Worm (Caenorhabditis elegans) whole organism, young adult: Measurements from ENCODE around the gene map-1.

ENCODE experiments used
- D2030.7 ChIP-seq: fragments of 200-800 bp; sonication (Bioruptor generic); IDR thresholded peaks from 2 replicates; pipeline ENCODE4 v1.3.6; 2022; ENCODE audit warnings: missing genetic modification reagents, missing genetic modification characterization, missing compliant biosample characterization
- F22D6.2 ChIP-seq: sonication (generic microtip); optimal IDR thresholded peaks from 2 replicates; lab custom pipeline; 2016; ENCODE audit warnings: mild to moderate bottlenecking, missing genetic modification characterization, missing compliant biosample characterization
- F23B12.7 ChIP-seq: sonication (generic microtip); optimal IDR thresholded peaks from 2 replicates; lab custom pipeline; 2017; ENCODE audit warnings: missing genetic modification characterization, mild to moderate bottlenecking, missing compliant biosample characterization, antibody characterized with exemption, moderate library complexity; ENCODE audit not compliant: insufficient read depth
- F39B2.1 ChIP-seq: fragments of 200-800 bp; sonication (Bioruptor generic); IDR thresholded peaks from 2 replicates; pipeline ENCODE4 v1.3.6; 2022; ENCODE audit warnings: missing genetic modification reagents, missing genetic modification characterization, missing compliant biosample characterization
- F49E8.2 ChIP-seq: sonication (generic microtip); optimal IDR thresholded peaks from 3 replicates; lab custom pipeline; 2017; ENCODE audit warnings: missing genetic modification characterization, mild to moderate bottlenecking, missing compliant biosample characterization, antibody characterized with exemption, moderate library complexity; ENCODE audit not compliant: insufficient read depth
- K11D2.4 ChIP-seq: fragments of 200-800 bp; sonication (Bioruptor generic); IDR thresholded peaks from 2 replicates; pipeline ENCODE4 v1.3.6; 2022; ENCODE audit warnings: missing genetic modification reagents, missing genetic modification characterization, missing compliant biosample characterization
- K12H6.12 ChIP-seq: fragments of 200-800 bp; sonication (Bioruptor generic); optimal IDR thresholded peaks from 2 replicates; lab custom pipeline; 2018; ENCODE audit warnings: mild to moderate bottlenecking, missing genetic modification characterization, missing compliant biosample characterization
- T07F8.4 ChIP-seq: sonication (generic microtip); optimal IDR thresholded peaks from 2 replicates; lab custom pipeline; 2016; ENCODE audit warnings: mild to moderate bottlenecking, missing genetic modification characterization, moderate library complexity, missing compliant biosample characterization
- T26A5.8 ChIP-seq: sonication (generic microtip); optimal IDR thresholded peaks from 2 replicates; lab custom pipeline; 2016; ENCODE audit warnings: missing genetic modification characterization, missing compliant biosample characterization
- Y56A3A.18 ChIP-seq: fragments of 200-800 bp; sonication (Bioruptor generic); IDR thresholded peaks from 2 replicates; pipeline ENCODE4 v1.3.6; 2022; ENCODE audit warnings: missing genetic modification reagents, missing genetic modification characterization, missing compliant biosample characterization
- Y79H2A.3 ChIP-seq: fragments of 200-800 bp; sonication (Bioruptor generic); conservative IDR thresholded peaks from 2 replicates; pipeline ENCODE4 v1.3.6; 2022; ENCODE audit warnings: missing genetic modification reagents, missing genetic modification characterization, missing compliant biosample characterization
- Y95B8A.8 ChIP-seq: fragments of 200-800 bp; sonication (Bioruptor generic); IDR thresholded peaks from 2 replicates; pipeline ENCODE4 v1.3.6; 2022; ENCODE audit warnings: missing genetic modification reagents, missing genetic modification characterization, missing compliant biosample characterization
- ZK185.1 ChIP-seq: sonication (generic microtip); optimal IDR thresholded peaks from 2 replicates; lab custom pipeline; 2016; ENCODE audit warnings: mild to moderate bottlenecking, missing genetic modification characterization, missing compliant biosample characterization; ENCODE audit not compliant: poor library complexity, severe bottlenecking
- akir-1 ChIP-seq: fragments of 200-800 bp; sonication (Bioruptor generic); optimal IDR thresholded peaks from 2 replicates; lab custom pipeline; 2018; ENCODE audit warnings: mild to moderate bottlenecking, missing genetic modification characterization, moderate library complexity, missing compliant biosample characterization
- athp-1 ChIP-seq: sonication (generic microtip); optimal IDR thresholded peaks from 2 replicates; lab custom pipeline; 2017; ENCODE audit warnings: mild to moderate bottlenecking, missing genetic modification characterization, missing compliant biosample characterization
- bed-1 ChIP-seq: fragments of 200-800 bp; sonication (Bioruptor generic); IDR thresholded peaks from 2 replicates; pipeline ENCODE4 v1.3.6; 2022; ENCODE audit warnings: missing genetic modification reagents, missing genetic modification characterization, missing compliant biosample characterization
- cebp-1 ChIP-seq, 2 experiments: fragments of 200-800 bp in 1 of 2; sonication (Bioruptor generic) in 1 of 2; sonication (generic microtip) in 1 of 2; IDR thresholded peaks in 1 of 2; optimal IDR thresholded peaks in 1 of 2; 2 replicates each; pipeline versions ENCODE4 v1.3.6 to Lab custom; 2017 to 2022; ENCODE audit warnings: missing compliant biosample characterization in 2 of 2, missing genetic modification characterization in 2 of 2, mild to moderate bottlenecking in 1 of 2, missing genetic modification reagents in 1 of 2, moderate library complexity in 1 of 2
- ceh-27 ChIP-seq: fragments of 200-800 bp; sonication (Bioruptor generic); optimal IDR thresholded peaks from 2 replicates; lab custom pipeline; 2018; ENCODE audit warnings: mild to moderate bottlenecking, missing genetic modification characterization, moderate library complexity, missing compliant biosample characterization
- ceh-79 ChIP-seq: sonication (generic microtip); optimal IDR thresholded peaks from 2 replicates; lab custom pipeline; 2017; ENCODE audit warnings: mild to moderate bottlenecking, missing genetic modification characterization, missing compliant biosample characterization
- chd-7 ChIP-seq: sonication (generic microtip); optimal IDR thresholded peaks from 2 replicates; lab custom pipeline; 2016; ENCODE audit warnings: mild to moderate bottlenecking, missing genetic modification characterization, moderate library complexity, missing compliant biosample characterization
- die-1 ChIP-seq: sonication (generic microtip); optimal IDR thresholded peaks from 2 replicates; lab custom pipeline; 2016; ENCODE audit warnings: missing genotype, mild to moderate bottlenecking, missing genetic modification characterization, missing compliant biosample characterization
- dox-1 ChIP-seq: fragments of 200-800 bp; sonication (Bioruptor generic); IDR thresholded peaks from 2 replicates; pipeline ENCODE4 v1.3.6; 2022; ENCODE audit warnings: missing genetic modification reagents, missing genetic modification characterization, missing compliant biosample characterization
- egl-18 ChIP-seq: fragments of 200-800 bp; sonication (Bioruptor generic); IDR thresholded peaks from 2 replicates; pipeline ENCODE4 v1.3.6; 2022; ENCODE audit warnings: missing genetic modification reagents, missing genetic modification characterization, missing compliant biosample characterization
- ets-4 ChIP-seq: fragments of 200-800 bp; sonication (Bioruptor generic); optimal IDR thresholded peaks from 2 replicates; lab custom pipeline; 2018; ENCODE audit warnings: mild to moderate bottlenecking, missing genetic modification characterization, missing compliant biosample characterization
- hlh-26 ChIP-seq: fragments of 200-800 bp; sonication (Bioruptor generic); conservative IDR thresholded peaks from 2 replicates; pipeline ENCODE4 v1.3.6; 2022; ENCODE audit warnings: missing genetic modification reagents, missing genetic modification characterization, missing compliant biosample characterization
- hrde-1 ChIP-seq: sonication (generic microtip); optimal IDR thresholded peaks from 2 replicates; lab custom pipeline; 2016; ENCODE audit warnings: missing genetic modification characterization, mild to moderate bottlenecking, missing compliant biosample characterization, moderate library complexity, missing genotype, missing genetic modification reagents, borderline replicate concordance
- hsf-1 ChIP-seq: fragments of 200-800 bp; sonication (Bioruptor generic); IDR thresholded peaks from 2 replicates; pipeline ENCODE4 v1.3.6; 2022; ENCODE audit warnings: missing genetic modification reagents, missing genetic modification characterization, missing compliant biosample characterization
- lag-1 ChIP-seq: fragments of 200-800 bp; sonication (Bioruptor generic); IDR thresholded peaks from 2 replicates; pipeline ENCODE4 v1.3.6; 2022; ENCODE audit warnings: missing genetic modification reagents, missing genetic modification characterization, missing compliant biosample characterization
- let-607 ChIP-seq, 2 experiments: fragments of 200-800 bp in 1 of 2; sonication (Bioruptor generic) in 1 of 2; sonication (generic microtip) in 1 of 2; optimal IDR thresholded peaks; 2 replicates each; lab custom pipeline; 2016 to 2018; ENCODE audit warnings: mild to moderate bottlenecking in 2 of 2, missing compliant biosample characterization in 2 of 2, missing genetic modification characterization in 2 of 2, moderate library complexity in 2 of 2, missing genotype in 1 of 2
- lin-35 ChIP-seq, 3 experiments: fragments of 150-350 bp in 2 of 3; sonication (generic microtip) in 1 of 3; optimal IDR thresholded peaks; 2 replicates each; lab custom pipeline; 2014 to 2018; ENCODE audit warnings: missing biosample characterization in 3 of 3, missing genetic modification characterization in 3 of 3, missing genetic modification reagents in 3 of 3
- lin-40 ChIP-seq: sonication (generic microtip); optimal IDR thresholded peaks from 2 replicates; lab custom pipeline; 2016; ENCODE audit warnings: missing genetic modification characterization, mild to moderate bottlenecking, missing compliant biosample characterization, missing genotype, missing genetic modification reagents
- lin-54 ChIP-seq: fragments of 200-800 bp; sonication (Bioruptor generic); optimal IDR thresholded peaks from 2 replicates; lab custom pipeline; 2018; ENCODE audit warnings: mild to moderate bottlenecking, missing genetic modification characterization, missing compliant biosample characterization
- lir-1 ChIP-seq: fragments of 200-800 bp; sonication (Bioruptor generic); conservative IDR thresholded peaks from 2 replicates; pipeline ENCODE4 v1.3.6; 2022; ENCODE audit warnings: missing genetic modification reagents, missing genetic modification characterization, missing compliant biosample characterization
- lsl-1 ChIP-seq: fragments of 200-800 bp; sonication (Bioruptor generic); optimal IDR thresholded peaks from 2 replicates; lab custom pipeline; 2018; ENCODE audit warnings: mild to moderate bottlenecking, missing genetic modification characterization, moderate library complexity, missing compliant biosample characterization
- madf-6 ChIP-seq: fragments of 200-800 bp; sonication (Bioruptor generic); IDR thresholded peaks from 2 replicates; pipeline ENCODE4 v1.3.6; 2022; ENCODE audit warnings: missing genetic modification reagents, missing genetic modification characterization, missing compliant biosample characterization
- mcd-1 ChIP-seq: fragments of 200-800 bp; sonication (Bioruptor generic); IDR thresholded peaks from 2 replicates; pipeline ENCODE4 v1.3.6; 2022; ENCODE audit warnings: missing genetic modification reagents, missing genetic modification characterization, missing compliant biosample characterization
- nhr-27 ChIP-seq: fragments of 200-800 bp; sonication (Bioruptor generic); optimal IDR thresholded peaks from 2 replicates; lab custom pipeline; 2018; ENCODE audit warnings: mild to moderate bottlenecking, missing genetic modification characterization, moderate library complexity, missing compliant biosample characterization
- nhr-80 ChIP-seq: sonication (generic microtip); optimal IDR thresholded peaks from 2 replicates; lab custom pipeline; 2016; ENCODE audit warnings: missing genetic modification characterization, missing compliant biosample characterization
- snpc-1.1 ChIP-seq: sonication (generic microtip); optimal IDR thresholded peaks from 2 replicates; lab custom pipeline; 2017; ENCODE audit warnings: missing genetic modification characterization, mild to moderate bottlenecking, missing compliant biosample characterization, antibody characterized with exemption, moderate library complexity, missing genotype, missing genetic modification reagents; ENCODE audit not compliant: insufficient read depth
- snpc-1.3 ChIP-seq: sonication (generic microtip); optimal IDR thresholded peaks from 2 replicates; lab custom pipeline; 2017; ENCODE audit warnings: missing genetic modification characterization, mild to moderate bottlenecking, missing compliant biosample characterization, antibody characterized with exemption, moderate library complexity, missing genotype, missing genetic modification reagents; ENCODE audit not compliant: insufficient read depth
- unc-130 ChIP-seq: sonication (generic microtip); optimal IDR thresholded peaks from 2 replicates; lab custom pipeline; 2016; ENCODE audit warnings: missing genetic modification reagents, missing genetic modification characterization, missing compliant biosample characterization
- unc-62 ChIP-seq: fragments of 150-350 bp; optimal IDR thresholded peaks from 2 replicates; lab custom pipeline; 2014; ENCODE audit warnings: missing biosample characterization, missing genetic modification reagents, missing genetic modification characterization
- xnd-1 ChIP-seq: sonication (generic microtip); optimal IDR thresholded peaks from 2 replicates; lab custom pipeline; 2016; ENCODE audit warnings: missing genotype, missing genetic modification reagents, missing genetic modification characterization, missing compliant biosample characterization
- ztf-18 ChIP-seq: sonication (generic microtip); optimal IDR thresholded peaks from 2 replicates; lab custom pipeline; 2016; ENCODE audit warnings: missing genotype, mild to moderate bottlenecking, missing genetic modification characterization, missing compliant biosample characterization
- ztf-22 ChIP-seq: fragments of 200-800 bp; sonication (Bioruptor generic); optimal IDR thresholded peaks from 2 replicates; lab custom pipeline; 2018; ENCODE audit warnings: mild to moderate bottlenecking, missing genetic modification characterization, moderate library complexity, missing compliant biosample characterization
- ztf-25 ChIP-seq: fragments of 200-800 bp; sonication (Bioruptor generic); IDR thresholded peaks from 2 replicates; pipeline ENCODE4 v1.3.6; 2022; ENCODE audit warnings: missing genetic modification reagents, missing genetic modification characterization, missing compliant biosample characterization
- ztf-26 ChIP-seq: sonication (generic microtip); optimal IDR thresholded peaks from 2 replicates; lab custom pipeline; 2017; ENCODE audit warnings: missing genetic modification characterization, missing compliant biosample characterization

Gene map-1

DNA sequence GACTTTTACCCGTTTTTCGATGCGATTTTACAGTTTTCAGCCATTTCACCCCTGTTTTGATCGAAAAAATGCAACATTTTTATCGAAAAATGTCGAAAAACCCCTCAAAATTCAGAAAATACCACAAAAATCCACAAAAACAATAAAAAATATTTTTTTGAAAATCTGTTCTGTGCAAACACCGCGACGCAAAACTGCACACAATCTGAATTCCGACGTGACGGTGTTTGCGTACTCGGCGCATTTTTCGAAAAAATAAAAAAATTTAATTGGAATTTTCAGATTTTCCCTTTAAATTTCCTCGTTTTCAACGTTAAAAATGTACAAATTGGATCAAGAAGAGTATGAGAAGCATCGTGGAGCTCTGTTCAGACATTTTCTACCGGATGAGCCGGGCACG, 39.2 kb upstream of the map-1 start, which contains the start of gene smgl-2 (continued):
- TF ChIP-seq F49E8.2 (tag; lab: Kevin White, UChicago): no peak
- peak; percentile 75 for TF ChIP-seq mcd-1 (GFP tag; lab: Robert Waterston, UW)
- TF ChIP-seq ztf-26 (tag; lab: Kevin White, UChicago): no peak
- no peak for TF ChIP-seq ceh-79 (tag; lab: Kevin White, UChicago)
- TF ChIP-seq F39B2.1 (GFP tag; lab: Robert Waterston, UW): no peak
- TF ChIP-seq T26A5.8 (tag; lab: Kevin White, UChicago): no peak
- no peak for TF ChIP-seq ets-4 (GFP tag; lab: Kevin White, UChicago)
- TF ChIP-seq egl-18 (GFP tag; lab: Robert Waterston, UW): no peak
- peak; percentile 18 for TF ChIP-seq snpc-1.3 (tag; lab: Kevin White, UChicago)
- no peak for TF ChIP-seq ztf-22 (GFP tag; lab: Kevin White, UChicago)
- no peak for TF ChIP-seq hrde-1
- no peak for TF ChIP-seq ceh-27 (GFP tag; lab: Kevin White, UChicago)
- TF ChIP-seq lin-40: peak; percentile 63
- peak; percentile 40; the same call in 1 of the 2 replicates for TF ChIP-seq madf-6 (GFP tag; lab: Robert Waterston, UW)
- TF ChIP-seq unc-62 (GFP tag; lab: Kevin White, UChicago): no peak
- no peak for TF ChIP-seq hsf-1 (GFP tag; lab: Robert Waterston, UW)
- TF ChIP-seq F22D6.2 (tag; lab: Kevin White, UChicago): no peak
- no peak for TF ChIP-seq let-607 (tag; optimal IDR thresholded peaks at IDR 0.05; lab: Kevin White, UChicago)
- TF ChIP-seq bed-1 (GFP tag; lab: Robert Waterston, UW): no peak
- no peak for TF ChIP-seq cebp-1 (GFP tag; IDR thresholded peaks at IDR 0.05; lab: Robert Waterston, UW)
- peak; percentile 37 for TF ChIP-seq cebp-1 (tag; optimal IDR thresholded peaks at IDR 0.05; lab: Kevin White, UChicago)
- no peak for TF ChIP-seq ZK185.1 (tag; lab: Kevin White, UChicago)
- TF ChIP-seq unc-130 (GFP tag; lab: Kevin White, UChicago): no peak
- no peak for TF ChIP-seq nhr-27 (tag; lab: Kevin White, UChicago)
- no peak for TF ChIP-seq lir-1
- TF ChIP-seq hlh-26: no peak
- no peak for TF ChIP-seq Y79H2A.3 (GFP tag; lab: Robert Waterston, UW)
- peak; percentile 78 for TF ChIP-seq lin-54 (GFP tag; lab: Kevin White, UChicago)
- no peak for TF ChIP-seq chd-7 (tag; lab: Kevin White, UChicago)
- TF ChIP-seq die-1 (tag; lab: Kevin White, UChicago): no peak
- TF ChIP-seq lag-1 (GFP tag; lab: Robert Waterston, UW): no peak
- TF ChIP-seq Y95B8A.8 (GFP tag; lab: Robert Waterston, UW): no peak
- TF ChIP-seq lsl-1 (GFP tag; lab: Kevin White, UChicago): peak; percentile 12
- no peak for TF ChIP-seq snpc-1.1 (tag; lab: Kevin White, UChicago)
- TF ChIP-seq K11D2.4 (GFP tag; lab: Robert Waterston, UW): peak; percentile 52; the same call in 1 of the 2 replicates
- TF ChIP-seq akir-1 (GFP tag; lab: Kevin White, UChicago): no peak
- peak; percentile 46; the same call in 1 of the 2 replicates for TF ChIP-seq D2030.7
- TF ChIP-seq dox-1 (GFP tag; lab: Robert Waterston, UW): peak; percentile 37; the same call in 1 of the 2 replicates
- TF ChIP-seq ztf-18 (tag; lab: Kevin White, UChicago): no peak
- TF ChIP-seq K12H6.12 (tag; lab: Kevin White, UChicago): no peak
- TF ChIP-seq T07F8.4: no peak
- no peak for TF ChIP-seq xnd-1 (tag; lab: Kevin White, UChicago)
- TF ChIP-seq ztf-25 (GFP tag; lab: Robert Waterston, UW): no peak
- peak in 1 of 3 experiments; percentile 76 for TF ChIP-seq lin-35 (GFP tag; optimal IDR thresholded peaks at IDR 0.05; lab: Kevin White, UChicago)
- no peak for TF ChIP-seq nhr-80 (tag; lab: Kevin White, UChicago)
- TF ChIP-seq athp-1 (tag; lab: Kevin White, UChicago): peak; percentile 43
- TF ChIP-seq Y56A3A.18 (GFP tag; lab: Robert Waterston, UW): no peak
- TF ChIP-seq F23B12.7 (tag; lab: Kevin White, UChicago): peak; percentile 24
